1 fruit fly cellular context compared by ENCODE assay signal in genomic region chr3L:3454921-3455554, dm6.
TF ChIP-seq lines count a peak whose summit lies in the region.

No protein-coding gene starts in this region.

TF ChIP-seq in whole organism, embryonic, 481 proteins besides CTCF, POLR2A, EP300 and RAD21 (continued from another document and continues in another):
- TF ChIP-seq CG12219 (GFP tag; optimal IDR thresholded peaks at IDR 0.05; lab: Kevin White, UChicago): no peak
- no peak for TF ChIP-seq mirr (GFP tag; optimal IDR thresholded peaks at IDR 0.05; lab: Kevin White, UChicago)
- TF ChIP-seq CG3726 (GFP tag; IDR thresholded peaks at IDR 0.05; lab: Robert Waterston, UW): no peak
- TF ChIP-seq nerfin-1 (tag; optimal IDR thresholded peaks at IDR 0.05; lab: Kevin White, UChicago): peak; percentile 11
- no peak for TF ChIP-seq nau (GFP tag; optimal IDR thresholded peaks at IDR 0.05; lab: Kevin White, UChicago)
- TF ChIP-seq toy (GFP tag; IDR thresholded peaks at IDR 0.05; lab: Robert Waterston, UW): no peak
- TF ChIP-seq Pdp1 (GFP tag; optimal IDR thresholded peaks at IDR 0.05; lab: Kevin White, UChicago): peak in 1 of 2 experiments; percentile 23
- TF ChIP-seq ind (GFP tag; optimal IDR thresholded peaks at IDR 0.05; lab: Kevin White, UChicago): peak; percentile 35
- TF ChIP-seq Ets97D (GFP tag; optimal IDR thresholded peaks at IDR 0.05; lab: Kevin White, UChicago): no peak
- no peak for TF ChIP-seq CG7271 (tag; optimal IDR thresholded peaks at IDR 0.05; lab: Kevin White, UChicago)
- TF ChIP-seq Hmx (GFP tag; optimal IDR thresholded peaks at IDR 0.05; lab: Kevin White, UChicago): no peak
- no peak for TF ChIP-seq TFAM (GFP tag; optimal IDR thresholded peaks at IDR 0.05; lab: Kevin White, UChicago)
- TF ChIP-seq CG11085 (GFP tag; IDR thresholded peaks at IDR 0.05; lab: Robert Waterston, UW): no peak
- no peak for TF ChIP-seq Fer2 (tag; optimal IDR thresholded peaks at IDR 0.05; lab: Kevin White, UChicago)
- peak; percentile 31; the same call in 1 of the 2 replicates for TF ChIP-seq HLH3B (GFP tag; IDR thresholded peaks at IDR 0.05; lab: Robert Waterston, UW)
- peak; percentile 0 for TF ChIP-seq pum (GFP tag; optimal IDR thresholded peaks at IDR 0.05; lab: Kevin White, UChicago)
- TF ChIP-seq CG6689 (GFP tag; IDR thresholded peaks at IDR 0.05; lab: Robert Waterston, UW): peak; percentile 60
- TF ChIP-seq Sry-δ (GFP tag; optimal IDR thresholded peaks at IDR 0.05; lab: Kevin White, UChicago): no peak
- TF ChIP-seq CG8944 (GFP tag; optimal IDR thresholded peaks at IDR 0.05; lab: Kevin White, UChicago): no peak
- no peak for TF ChIP-seq CG12744 (GFP tag; optimal IDR thresholded peaks at IDR 0.05; lab: Kevin White, UChicago)
- TF ChIP-seq tll (GFP tag; optimal IDR thresholded peaks at IDR 0.05; lab: Kevin White, UChicago): no peak
- TF ChIP-seq bbx (GFP tag; IDR thresholded peaks at IDR 0.05; lab: Robert Waterston, UW; ENCODE audit: partially characterized antibody): no peak
- no peak for TF ChIP-seq CG16779 (GFP tag; IDR thresholded peaks at IDR 0.05; lab: Robert Waterston, UW)
- TF ChIP-seq sim (GFP tag; IDR thresholded peaks at IDR 0.05; lab: Robert Waterston, UW): no peak
- no peak; the same call in 1 of the 2 replicates for TF ChIP-seq E2f1 (GFP tag; IDR thresholded peaks at IDR 0.05; lab: Robert Waterston, UW)
- TF ChIP-seq ham (GFP tag; IDR thresholded peaks at IDR 0.05; lab: Robert Waterston, UW): no peak
- no peak for TF ChIP-seq CG33557 (GFP tag; optimal IDR thresholded peaks at IDR 0.05; lab: Kevin White, UChicago)
- no peak for TF ChIP-seq Fer1 (GFP tag; optimal IDR thresholded peaks at IDR 0.05; lab: Kevin White, UChicago)
- no peak for TF ChIP-seq CG10321 (GFP tag; IDR thresholded peaks at IDR 0.05; lab: Robert Waterston, UW)
- TF ChIP-seq CG15514 (GFP tag; optimal IDR thresholded peaks at IDR 0.05; lab: Kevin White, UChicago): no peak
- peak; percentile 12 for TF ChIP-seq Abd-B (GFP tag; optimal IDR thresholded peaks at IDR 0.05; lab: Kevin White, UChicago)
- no peak for TF ChIP-seq rib (GFP tag; IDR thresholded peaks at IDR 0.05; lab: Robert Waterston, UW)
- TF ChIP-seq pho (GFP tag; optimal IDR thresholded peaks at IDR 0.05; lab: Kevin White, UChicago): no peak
- TF ChIP-seq CG1602 (GFP tag; optimal IDR thresholded peaks at IDR 0.05; lab: Kevin White, UChicago): no peak
- no peak for TF ChIP-seq NFAT (GFP tag; IDR thresholded peaks at IDR 0.05; lab: Robert Waterston, UW)
- no peak for TF ChIP-seq CG42726 (GFP tag; IDR thresholded peaks at IDR 0.05; lab: Robert Waterston, UW; ENCODE audit: partially characterized antibody)
- TF ChIP-seq zfh2 (GFP tag; optimal IDR thresholded peaks at IDR 0.05; lab: Kevin White, UChicago): no peak
- TF ChIP-seq Stat92E (GFP tag; optimal IDR thresholded peaks at IDR 0.05; lab: Kevin White, UChicago): no peak
- 0 out of 2 replicates have a peak, but pooled peaks have one; percentile 41 for TF ChIP-seq CG32772 (GFP tag; IDR thresholded peaks at IDR 0.05; lab: Robert Waterston, UW)
- no peak for TF ChIP-seq lov (optimal IDR thresholded peaks at IDR 0.05; lab: Kevin White, UChicago)
- no peak for TF ChIP-seq lov (GFP tag; IDR thresholded peaks at IDR 0.05; lab: Robert Waterston, UW)
- no peak for TF ChIP-seq Hmr (GFP tag; optimal IDR thresholded peaks at IDR 0.05; lab: Kevin White, UChicago)
- TF ChIP-seq CG2678 (tag; optimal IDR thresholded peaks at IDR 0.05; lab: Kevin White, UChicago): peak; percentile 57
- no peak for TF ChIP-seq dati (GFP tag; IDR thresholded peaks at IDR 0.05; lab: Robert Waterston, UW)
- no peak for TF ChIP-seq CG11696 (GFP tag; IDR thresholded peaks at IDR 0.05; lab: Robert Waterston, UW)
- TF ChIP-seq CG8359 (GFP tag; optimal IDR thresholded peaks at IDR 0.05; lab: Kevin White, UChicago; ENCODE audit: borderline replicate concordance): no peak
- TF ChIP-seq gem (tag; optimal IDR thresholded peaks at IDR 0.05; lab: Kevin White, UChicago): peak; percentile 35
- TF ChIP-seq pzg (GFP tag; optimal IDR thresholded peaks at IDR 0.05; lab: Kevin White, UChicago): no peak
- TF ChIP-seq abd-A (tag; optimal IDR thresholded peaks at IDR 0.05; lab: Kevin White, UChicago): peak; percentile 60
- peak; percentile 75 for TF ChIP-seq Med (GFP tag; lab: Kevin White, UChicago)
- no peak for TF ChIP-seq Dp (GFP tag; optimal IDR thresholded peaks at IDR 0.05; lab: Kevin White, UChicago)
- TF ChIP-seq Elba2 (GFP tag; optimal IDR thresholded peaks at IDR 0.05; lab: Kevin White, UChicago): no peak
- no peak for TF ChIP-seq unc-4 (GFP tag; IDR thresholded peaks at IDR 0.05; lab: Robert Waterston, UW; ENCODE audit: partially characterized antibody)
- TF ChIP-seq CG7372 (GFP tag; IDR thresholded peaks at IDR 0.05; lab: Robert Waterston, UW): peak; percentile 34; the same call in 1 of the 2 replicates
- 0 out of 3 replicates have a peak, but pooled peaks have one; percentile 48 for TF ChIP-seq ken (GFP tag; IDR thresholded peaks at IDR 0.05; lab: Robert Waterston, UW)
- no peak for TF ChIP-seq Mes4 (GFP tag; optimal IDR thresholded peaks at IDR 0.05; lab: Kevin White, UChicago)
- TF ChIP-seq CG1832 (GFP tag; optimal IDR thresholded peaks at IDR 0.05; lab: Kevin White, UChicago): no peak
- no peak for TF ChIP-seq CG10654 (GFP tag; optimal IDR thresholded peaks at IDR 0.05; lab: Kevin White, UChicago)
- TF ChIP-seq Neu2 (GFP tag; optimal IDR thresholded peaks at IDR 0.05; lab: Kevin White, UChicago; ENCODE audit: borderline replicate concordance): no peak
- no peak for TF ChIP-seq CG17568 (GFP tag; optimal IDR thresholded peaks at IDR 0.05; lab: Kevin White, UChicago)
- TF ChIP-seq CG18619 (GFP tag; optimal IDR thresholded peaks at IDR 0.05; lab: Kevin White, UChicago): no peak
- TF ChIP-seq CG13894 (tag; optimal IDR thresholded peaks at IDR 0.05; lab: Kevin White, UChicago): no peak
- TF ChIP-seq Rx (GFP tag; IDR thresholded peaks at IDR 0.05; lab: Robert Waterston, UW): peak; percentile 19; the same call in 1 of the 2 replicates
- TF ChIP-seq zf30C (GFP tag; optimal IDR thresholded peaks at IDR 0.05; lab: Kevin White, UChicago): no peak
- no peak for TF ChIP-seq Lpt (GFP tag; optimal IDR thresholded peaks at IDR 0.05; lab: Kevin White, UChicago)
- TF ChIP-seq CG32532 (GFP tag; IDR thresholded peaks at IDR 0.05; lab: Robert Waterston, UW): peak; percentile 31; the same call in 1 of the 2 replicates
- TF ChIP-seq danr (GFP tag; IDR thresholded peaks at IDR 0.05; lab: Robert Waterston, UW): no peak
- TF ChIP-seq slbo (GFP tag; IDR thresholded peaks at IDR 0.05; lab: Robert Waterston, UW): no peak
- no peak for TF ChIP-seq twi (tag; optimal IDR thresholded peaks at IDR 0.05; lab: Kevin White, UChicago)
- no peak for TF ChIP-seq Tbp (GFP tag; optimal IDR thresholded peaks at IDR 0.05; lab: Kevin White, UChicago)
- TF ChIP-seq cad (GFP tag; optimal IDR thresholded peaks at IDR 0.05; lab: Kevin White, UChicago): no peak
- TF ChIP-seq CG14667 (GFP tag; IDR thresholded peaks at IDR 0.05; lab: Robert Waterston, UW): peak; percentile 53
- TF ChIP-seq dysf (GFP tag; IDR thresholded peaks at IDR 0.05; lab: Robert Waterston, UW): peak; percentile 73
- TF ChIP-seq NC2β (GFP tag; optimal IDR thresholded peaks at IDR 0.05; lab: Kevin White, UChicago): no peak
- TF ChIP-seq CG17361 (GFP tag; IDR thresholded peaks at IDR 0.05; lab: Robert Waterston, UW): peak; percentile 54; the same call in 1 of the 3 replicates
- peak; percentile 1 for TF ChIP-seq grau (tag; optimal IDR thresholded peaks at IDR 0.05; lab: Kevin White, UChicago)
- TF ChIP-seq CG6813 (GFP tag; optimal IDR thresholded peaks at IDR 0.05; lab: Kevin White, UChicago): no peak
- TF ChIP-seq Gug (GFP tag; IDR thresholded peaks at IDR 0.05; lab: Robert Waterston, UW): peak; percentile 45; the same call in 1 of the 4 replicates
- no peak for TF ChIP-seq CG13775 (GFP tag; optimal IDR thresholded peaks at IDR 0.05; lab: Kevin White, UChicago)
- TF ChIP-seq lilli (GFP tag; optimal IDR thresholded peaks at IDR 0.05; lab: Kevin White, UChicago): no peak
- no peak for TF ChIP-seq B-H2 (GFP tag; optimal IDR thresholded peaks at IDR 0.05; lab: Kevin White, UChicago)
- TF ChIP-seq oc (tag; optimal IDR thresholded peaks at IDR 0.05; lab: Kevin White, UChicago): no peak
- TF ChIP-seq CG11504 (tag; optimal IDR thresholded peaks at IDR 0.05; lab: Kevin White, UChicago): peak; percentile 60
- TF ChIP-seq CG4820 (GFP tag; optimal IDR thresholded peaks at IDR 0.05; lab: Kevin White, UChicago): peak; percentile 34
- TF ChIP-seq gcm2 (GFP tag; optimal IDR thresholded peaks at IDR 0.05; lab: Kevin White, UChicago): no peak
- no peak for TF ChIP-seq z (GFP tag; IDR thresholded peaks at IDR 0.05; lab: Robert Waterston, UW)
- no peak for TF ChIP-seq dm (GFP tag; optimal IDR thresholded peaks at IDR 0.05; lab: Kevin White, UChicago)
- TF ChIP-seq Vsx1 (GFP tag; optimal IDR thresholded peaks at IDR 0.05; lab: Kevin White, UChicago): peak; percentile 14
- no peak for TF ChIP-seq CG12071 (GFP tag; optimal IDR thresholded peaks at IDR 0.05; lab: Kevin White, UChicago)
- TF ChIP-seq CG11093 (GFP tag; IDR thresholded peaks at IDR 0.05; lab: Robert Waterston, UW): peak; percentile 56; the same call in 2 of the 3 replicates
- TF ChIP-seq bsh (GFP tag; optimal IDR thresholded peaks at IDR 0.05; lab: Kevin White, UChicago): peak in 1 of 2 experiments; percentile 3
- TF ChIP-seq CG12299 (tag; optimal IDR thresholded peaks at IDR 0.05; lab: Kevin White, UChicago): no peak
- no peak for TF ChIP-seq Doc3 (GFP tag; IDR thresholded peaks at IDR 0.05; lab: Robert Waterston, UW; ENCODE audit: partially characterized antibody)
- no peak for TF ChIP-seq sqz (GFP tag; optimal IDR thresholded peaks at IDR 0.05; lab: Kevin White, UChicago)
- no peak for TF ChIP-seq CG11723 (GFP tag; optimal IDR thresholded peaks at IDR 0.05; lab: Kevin White, UChicago)
- TF ChIP-seq Atf6 (GFP tag; IDR thresholded peaks at IDR 0.05; lab: Robert Waterston, UW): no peak
- no peak for TF ChIP-seq CG3281 (GFP tag; optimal IDR thresholded peaks at IDR 0.05; lab: Kevin White, UChicago)
- TF ChIP-seq maf-S (GFP tag; optimal IDR thresholded peaks at IDR 0.05; lab: Kevin White, UChicago): no peak
- peak; percentile 30 for TF ChIP-seq pnt (GFP tag; optimal IDR thresholded peaks at IDR 0.05; lab: Kevin White, UChicago)
- TF ChIP-seq h (optimal IDR thresholded peaks at IDR 0.05; lab: Kevin White, UChicago): no peak
- TF ChIP-seq NfI (GFP tag; optimal IDR thresholded peaks at IDR 0.05; lab: Kevin White, UChicago): no peak
- TF ChIP-seq CG4730 (GFP tag; IDR thresholded peaks at IDR 0.05; lab: Robert Waterston, UW): peak; percentile 42; the same call in 1 of the 2 replicates
- TF ChIP-seq CG7987 (GFP tag; optimal IDR thresholded peaks at IDR 0.05; lab: Kevin White, UChicago): peak; percentile 70
- no peak for TF ChIP-seq CG18011 (GFP tag; optimal IDR thresholded peaks at IDR 0.05; lab: Kevin White, UChicago)
- TF ChIP-seq Chrac-16 (GFP tag; optimal IDR thresholded peaks at IDR 0.05; lab: Kevin White, UChicago): no peak
- TF ChIP-seq Dbx (GFP tag; IDR thresholded peaks at IDR 0.05; lab: Robert Waterston, UW): no peak
- no peak for TF ChIP-seq CG3995 (GFP tag; optimal IDR thresholded peaks at IDR 0.05; lab: Kevin White, UChicago)
- TF ChIP-seq Hr39 (optimal IDR thresholded peaks at IDR 0.05; lab: Kevin White, UChicago): no peak
- no peak for TF ChIP-seq ERR (GFP tag; optimal IDR thresholded peaks at IDR 0.05; lab: Kevin White, UChicago)
- TF ChIP-seq ro (GFP tag; IDR thresholded peaks at IDR 0.05; lab: Robert Waterston, UW): peak; percentile 23; the same call in 1 of the 2 replicates
- TF ChIP-seq CG13624 (GFP tag; optimal IDR thresholded peaks at IDR 0.05; lab: Kevin White, UChicago): no peak
- no peak for TF ChIP-seq CG5953 (GFP tag; IDR thresholded peaks at IDR 0.05; lab: Robert Waterston, UW)
- TF ChIP-seq CG33213 (GFP tag; optimal IDR thresholded peaks at IDR 0.05; lab: Kevin White, UChicago): no peak
- TF ChIP-seq CG14710 (tag; optimal IDR thresholded peaks at IDR 0.05; lab: Kevin White, UChicago): no peak
- no peak for TF ChIP-seq Six4 (GFP tag; optimal IDR thresholded peaks at IDR 0.05; lab: Kevin White, UChicago)
- no peak for TF ChIP-seq pros (GFP tag; optimal IDR thresholded peaks at IDR 0.05; lab: Kevin White, UChicago)
- TF ChIP-seq ara (GFP tag; IDR thresholded peaks at IDR 0.05; lab: Robert Waterston, UW): peak; percentile 15; the same call in 1 of the 2 replicates
- 0 out of 2 replicates have a peak, but pooled peaks have one; percentile 30 for TF ChIP-seq dimm (GFP tag; IDR thresholded peaks at IDR 0.05; lab: Robert Waterston, UW)
- no peak for TF ChIP-seq hkb (optimal IDR thresholded peaks at IDR 0.05; lab: Kevin White, UChicago)
- no peak for TF ChIP-seq hkb (GFP tag; IDR thresholded peaks at IDR 0.05; lab: Robert Waterston, UW)
- TF ChIP-seq CG9817 (tag; optimal IDR thresholded peaks at IDR 0.05; lab: Kevin White, UChicago): peak; percentile 9
- TF ChIP-seq Myb (GFP tag; optimal IDR thresholded peaks at IDR 0.05; lab: Kevin White, UChicago): no peak
- no peak for TF ChIP-seq CG30020 (tag; optimal IDR thresholded peaks at IDR 0.05; lab: Kevin White, UChicago)
- no peak for TF ChIP-seq gfzf (GFP tag; optimal IDR thresholded peaks at IDR 0.05; lab: Kevin White, UChicago)
- TF ChIP-seq zen2 (GFP tag; IDR thresholded peaks at IDR 0.05; lab: Robert Waterston, UW; ENCODE audit: partially characterized antibody): no peak
- no peak for TF ChIP-seq CG11695 (GFP tag; IDR thresholded peaks at IDR 0.05; lab: Robert Waterston, UW)
- TF ChIP-seq CG9727 (GFP tag; optimal IDR thresholded peaks at IDR 0.05; lab: Kevin White, UChicago): no peak
- no peak for TF ChIP-seq crol (GFP tag; IDR thresholded peaks at IDR 0.05; lab: Robert Waterston, UW)
- TF ChIP-seq eyg (GFP tag; optimal IDR thresholded peaks at IDR 0.05; lab: Kevin White, UChicago): no peak
- TF ChIP-seq exex (tag; optimal IDR thresholded peaks at IDR 0.05; lab: Kevin White, UChicago): no peak
- TF ChIP-seq CG34376 (GFP tag; optimal IDR thresholded peaks at IDR 0.05; lab: Kevin White, UChicago): no peak
- TF ChIP-seq CG10565 (GFP tag; optimal IDR thresholded peaks at IDR 0.05; lab: Kevin White, UChicago): no peak
- TF ChIP-seq Kr (GFP tag; optimal IDR thresholded peaks at IDR 0.05; lab: Kevin White, UChicago): no peak
- peak; percentile 2 for TF ChIP-seq Asciz (GFP tag; optimal IDR thresholded peaks at IDR 0.05; lab: Kevin White, UChicago)
- no peak for TF ChIP-seq CG8765 (GFP tag; IDR thresholded peaks at IDR 0.05; lab: Robert Waterston, UW)
- no peak for TF ChIP-seq CG17186 (GFP tag; optimal IDR thresholded peaks at IDR 0.05; lab: Kevin White, UChicago)
- no peak for TF ChIP-seq zen (tag; optimal IDR thresholded peaks at IDR 0.05; lab: Kevin White, UChicago)
